Fruit fly (Drosophila melanogaster) whole organism, adult: ENCODE measurements around the gene Cyp4d14.

ENCODE experiments used
- CG11617 ChIP-seq: fragments of 200-800 bp; sonication (Bioruptor generic); optimal IDR thresholded peaks from 2 replicates; lab custom pipeline; 2017; ENCODE audit warnings: mild to moderate bottlenecking, missing biosample characterization, missing genetic modification reagents, missing genetic modification characterization
- CG12768 ChIP-seq: fragments of 200-800 bp; sonication (Bioruptor generic); optimal IDR thresholded peaks from 2 replicates; lab custom pipeline; 2017; ENCODE audit warnings: missing biosample characterization, missing genetic modification characterization, mild to moderate bottlenecking, moderate library complexity, missing genetic modification reagents
- CG14711 ChIP-seq: fragments of 200-800 bp; sonication (Bioruptor generic); optimal IDR thresholded peaks from 2 replicates; lab custom pipeline; 2018; ENCODE audit warnings: missing biosample characterization, mild to moderate bottlenecking, missing genetic modification characterization, moderate library complexity
- CG1620 ChIP-seq: fragments of 200-800 bp; sonication (Bioruptor generic); optimal IDR thresholded peaks from 2 replicates; lab custom pipeline; 2016; ENCODE audit warnings: missing biosample characterization, missing genetic modification characterization
- CG33017 ChIP-seq: fragments of 200-800 bp; sonication (Bioruptor generic); optimal IDR thresholded peaks from 2 replicates; lab custom pipeline; 2018; ENCODE audit warnings: missing biosample characterization, mild to moderate bottlenecking, missing genetic modification characterization, moderate library complexity
- CG5204 ChIP-seq: fragments of 200-800 bp; sonication (Bioruptor generic); optimal IDR thresholded peaks from 2 replicates; lab custom pipeline; 2016; ENCODE audit warnings: missing biosample characterization, missing genetic modification characterization
- CG7045 ChIP-seq: fragments of 200-800 bp; sonication (Bioruptor generic); optimal IDR thresholded peaks from 2 replicates; lab custom pipeline; 2017; ENCODE audit warnings: missing biosample characterization, mild to moderate bottlenecking, missing genetic modification characterization
- CG7101 ChIP-seq: fragments of 200-800 bp; sonication (Bioruptor generic); optimal IDR thresholded peaks from 2 replicates; lab custom pipeline; 2018; ENCODE audit warnings: missing biosample characterization, mild to moderate bottlenecking, missing genetic modification characterization, moderate library complexity
- Clk ChIP-seq: fragments of 200-800 bp; sonication (Bioruptor generic); optimal IDR thresholded peaks from 2 replicates; lab custom pipeline; 2017; ENCODE audit warnings: missing biosample characterization, missing genetic modification characterization
- Crg-1 ChIP-seq: fragments of 200-800 bp; sonication (Bioruptor generic); optimal IDR thresholded peaks from 2 replicates; lab custom pipeline; 2016; ENCODE audit warnings: missing biosample characterization, missing genetic modification characterization
- Hr96 ChIP-seq: fragments of 200-800 bp; sonication (Bioruptor generic); optimal IDR thresholded peaks from 2 replicates; lab custom pipeline; 2016; ENCODE audit warnings: missing biosample characterization, missing genetic modification characterization
- Mnt ChIP-seq: fragments of 200-800 bp; sonication (Bioruptor generic); optimal IDR thresholded peaks from 2 replicates; lab custom pipeline; 2016; ENCODE audit warnings: missing biosample characterization, mild to moderate bottlenecking, missing genetic modification characterization
- bab1 ChIP-seq: fragments of 200-800 bp; sonication (Bioruptor generic); optimal IDR thresholded peaks from 3 replicates; lab custom pipeline; 2019; ENCODE audit warnings: missing biosample characterization, mild to moderate bottlenecking, missing genetic modification characterization, moderate library complexity
- cic ChIP-seq: fragments of 200-800 bp; sonication (Bioruptor generic); optimal IDR thresholded peaks from 2 replicates; lab custom pipeline; 2017; ENCODE audit warnings: missing biosample characterization, mild to moderate bottlenecking, missing genetic modification characterization, moderate library complexity
- cnc ChIP-seq, 2 experiments: fragments of >200 bp; optimal IDR thresholded peaks; 2 replicates each; lab custom pipeline; 2017
- kay ChIP-seq: fragments of 200-800 bp; sonication (Bioruptor generic); peaks from one replicate; lab custom pipeline; 2016; ENCODE audit warnings: missing biosample characterization, missing genetic modification characterization, borderline replicate concordance
- ovo ChIP-seq: fragments of 200-800 bp; sonication (Bioruptor generic); optimal IDR thresholded peaks from 2 replicates; lab custom pipeline; 2016; ENCODE audit warnings: missing biosample characterization, missing genetic modification characterization
- pad ChIP-seq: fragments of 200-800 bp; sonication (Bioruptor generic); optimal IDR thresholded peaks from 3 replicates; lab custom pipeline; 2017; ENCODE audit warnings: missing biosample characterization, missing genetic modification characterization, mild to moderate bottlenecking, moderate library complexity, missing genetic modification reagents
- tj ChIP-seq: fragments of 200-800 bp; sonication (Bioruptor generic); optimal IDR thresholded peaks from 3 replicates; lab custom pipeline; 2017; ENCODE audit warnings: missing biosample characterization, mild to moderate bottlenecking, missing genetic modification characterization, moderate library complexity
- toe ChIP-seq: fragments of 200-800 bp; sonication (Bioruptor generic); optimal IDR thresholded peaks from 2 replicates; lab custom pipeline; 2016; ENCODE audit warnings: missing biosample characterization, missing genetic modification characterization

Cyp4d14 gene

dm6 chrX:2155868-2156267 lies 19.2 kb downstream of the Cyp4d14 start:
- TF ChIP-seq kay (GFP tag; lab: Kevin White, UChicago) (no peak), CG11617 (GFP tag; lab: Kevin White, UChicago) (no peak), pad (GFP tag; lab: Kevin White, UChicago) (peak; percentile 91), tj (peak; percentile 62), Mnt (GFP tag; lab: Kevin White, UChicago) (peak; percentile 14), bab1 (GFP tag; lab: Kevin White, UChicago) (no peak), CG7101 (tag; lab: Kevin White, UChicago) (peak; percentile 4)

DNA sequence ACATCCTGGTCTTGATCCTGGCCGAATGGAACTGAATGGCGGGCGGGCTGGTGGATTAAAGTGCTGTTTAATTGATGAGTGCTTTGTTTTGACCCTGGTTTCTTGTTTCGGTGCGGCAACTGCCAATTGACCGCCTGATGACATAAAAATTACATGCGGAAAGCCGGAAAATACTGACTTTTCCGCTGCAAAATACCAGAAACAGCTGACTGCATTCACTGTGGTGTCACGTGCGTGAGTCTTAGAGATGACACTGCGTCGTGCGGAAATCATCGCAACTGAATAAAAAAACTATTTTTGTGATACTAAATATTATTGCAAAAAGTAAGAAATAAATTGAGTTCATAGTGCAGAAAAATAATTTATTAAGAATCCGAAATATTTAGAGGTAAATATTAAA lies 25.6 kb downstream of the Cyp4d14 start, which contains the start of gene bcn92:
TSS of gene bcn92 (minus strand) at position 170 of the 400 bp plus-strand sequence.
- TF ChIP-seq toe (GFP tag; lab: Kevin White, UChicago) (peak; percentile 42), ovo (GFP tag; lab: Kevin White, UChicago) (peak; percentile 10), CG14711 (tag; lab: Kevin White, UChicago) (peak; percentile 53), CG11617 (GFP tag; lab: Kevin White, UChicago) (peak; percentile 48), Hr96 (no peak), cnc (optimal IDR thresholded peaks at IDR 0.05; lab: Kevin White, UChicago) (no peak), Mnt (GFP tag; lab: Kevin White, UChicago) (peak; percentile 92), pad (GFP tag; lab: Kevin White, UChicago) (no peak), CG7101 (tag; lab: Kevin White, UChicago) (peak; percentile 44), CG1620 (GFP tag; lab: Kevin White, UChicago) (peak; percentile 55), tj (peak; percentile 17), Crg-1 (peak; percentile 30), bab1 (GFP tag; lab: Kevin White, UChicago) (peak; percentile 57)

dm6 chrX:2148671-2149070 lies 26.4 kb downstream of the Cyp4d14 start:
- TF ChIP-seq tj (no peak), CG7045 (GFP tag; lab: Kevin White, UChicago) (no peak), ovo (GFP tag; lab: Kevin White, UChicago) (no peak), CG33017 (tag; lab: Kevin White, UChicago) (no peak), Crg-1 (no peak), CG11617 (GFP tag; lab: Kevin White, UChicago) (no peak), CG14711 (tag; lab: Kevin White, UChicago) (no peak), bab1 (GFP tag; lab: Kevin White, UChicago) (no peak), CG5204 (no peak), Clk (no peak), CG12768 (GFP tag; lab: Kevin White, UChicago) (no peak), Hr96 (no peak), cnc (optimal IDR thresholded peaks at IDR 0.05; lab: Kevin White, UChicago) (no peak)

dm6 chrX:2147475-2147874 lies 27.6 kb downstream of the Cyp4d14 start:
- no peak for TF ChIP-seq CG7045 (GFP tag; lab: Kevin White, UChicago)
- no peak for TF ChIP-seq tj
- TF ChIP-seq CG33017 (tag; lab: Kevin White, UChicago) = no peak
- TF ChIP-seq bab1 (GFP tag; lab: Kevin White, UChicago) = no peak
- no peak for TF ChIP-seq Mnt (GFP tag; lab: Kevin White, UChicago)
- TF ChIP-seq cic = no peak
- no peak for TF ChIP-seq CG12768 (GFP tag; lab: Kevin White, UChicago)
- no peak for TF ChIP-seq Clk

- TF ChIP-seq Mnt (GFP tag; lab: Kevin White, UChicago) = no peak
- peak; percentile 45 for TF ChIP-seq cic
Measured at dm6 chrX:2146574-2146973, 28.5 kb downstream of the Cyp4d14 start.

DNA sequence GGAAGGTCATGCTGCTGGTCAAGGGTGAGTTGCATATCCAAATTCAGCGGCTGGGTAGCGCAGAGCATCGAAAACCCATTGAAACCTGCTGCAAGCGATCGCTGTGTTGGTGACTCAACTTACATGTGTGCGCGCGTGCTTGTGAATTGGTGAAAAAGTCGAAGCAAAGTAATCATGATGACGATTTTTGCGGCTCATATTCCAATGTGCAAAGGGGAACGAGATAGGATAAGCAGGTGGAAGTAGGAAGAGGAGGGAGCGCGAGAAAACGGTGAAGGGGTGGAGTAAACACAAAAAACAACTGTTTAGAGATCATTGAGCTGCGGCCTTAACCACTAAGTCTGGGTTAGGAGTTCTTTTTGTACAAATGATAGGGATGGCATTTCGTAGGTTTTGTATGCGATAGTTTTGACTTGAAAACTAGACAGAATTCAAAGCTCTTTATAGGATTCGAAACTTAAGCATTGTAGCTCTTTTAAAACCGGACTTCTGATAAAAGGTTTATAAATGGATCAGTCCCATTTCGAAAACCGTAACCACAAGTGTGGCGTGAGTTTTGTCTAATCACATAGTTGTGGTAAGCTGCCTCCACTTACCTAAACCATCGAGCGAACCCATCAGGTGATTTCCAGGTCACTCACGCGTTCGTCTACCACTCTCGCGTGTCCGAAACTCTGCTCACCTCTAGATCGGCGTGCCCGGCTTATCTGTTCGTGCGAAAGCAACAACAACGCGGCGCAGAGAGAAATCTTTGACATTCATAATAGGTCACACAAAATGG lies 29.2 kb downstream of the Cyp4d14 start:
- TF ChIP-seq ovo (GFP tag; lab: Kevin White, UChicago) = peak; percentile 32
- no peak for TF ChIP-seq CG33017 (tag; lab: Kevin White, UChicago)
- peak; percentile 39 for TF ChIP-seq toe (GFP tag; lab: Kevin White, UChicago)
- no peak for TF ChIP-seq cnc (optimal IDR thresholded peaks at IDR 0.05; lab: Kevin White, UChicago)
- TF ChIP-seq CG7045 (GFP tag; lab: Kevin White, UChicago) = peak; percentile 1
- peak; percentile 5 for TF ChIP-seq CG12768 (GFP tag; lab: Kevin White, UChicago)
- no peak for TF ChIP-seq Clk
- TF ChIP-seq Mnt (GFP tag; lab: Kevin White, UChicago) = peak; percentile 59
- TF ChIP-seq bab1 (GFP tag; lab: Kevin White, UChicago) = peak; percentile 79
- no peak for TF ChIP-seq Hr96
- peak; percentile 78 for TF ChIP-seq CG11617 (GFP tag; lab: Kevin White, UChicago)
- TF ChIP-seq CG1620 (GFP tag; lab: Kevin White, UChicago) = peak; percentile 77
- no peak for TF ChIP-seq CG14711 (tag; lab: Kevin White, UChicago)
- TF ChIP-seq CG7101 (tag; lab: Kevin White, UChicago) = peak; percentile 69
- peak; percentile 38 for TF ChIP-seq tj
- TF ChIP-seq pad (GFP tag; lab: Kevin White, UChicago) = peak; percentile 94
- peak; percentile 68 for TF ChIP-seq Crg-1
- peak; percentile 80 for TF ChIP-seq kay (GFP tag; lab: Kevin White, UChicago)
- TF ChIP-seq cic = no peak
- TF ChIP-seq CG5204 = peak; percentile 61
